Fruit fly (Drosophila melanogaster): ENCODE results near the gene CG8209.

Gene CG8209

DNA sequence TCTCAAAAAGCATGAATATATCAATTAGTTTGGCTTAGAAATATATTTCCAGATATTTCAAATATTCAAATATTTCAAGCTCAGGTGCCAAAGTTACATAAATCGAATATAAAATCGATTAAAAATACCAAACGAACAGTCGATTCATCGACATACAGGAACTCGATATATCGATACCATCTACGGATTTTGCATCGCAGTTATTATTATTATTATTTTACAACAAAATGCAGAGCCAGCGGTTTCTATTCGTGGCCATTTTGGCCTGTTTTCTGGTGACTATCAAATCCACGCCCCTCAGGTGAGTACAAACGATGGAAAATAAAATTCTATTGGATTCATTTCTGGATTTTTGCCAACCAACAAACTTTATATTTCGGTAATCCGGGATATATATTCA, 5.8 kb upstream of the CG8209 start, which contains the start of gene RNaseX25 (continued):
- TF ChIP-seq repo (GFP tag; optimal IDR thresholded peaks at IDR 0.05) (no peak), Scr (GFP tag; IDR thresholded peaks at IDR 0.05; ENCODE audit: partially characterized antibody) (peak; percentile 91), Optix (GFP tag; IDR thresholded peaks at IDR 0.05) (no peak), fd96Cb (tag; optimal IDR thresholded peaks at IDR 0.05) (no peak), gcm (GFP tag; optimal IDR thresholded peaks at IDR 0.05) (no peak), onecut (GFP tag; IDR thresholded peaks at IDR 0.05) (no peak), sc (optimal IDR thresholded peaks at IDR 0.05) (no peak), sc (GFP tag; optimal IDR thresholded peaks at IDR 0.05) (no peak), vnd (GFP tag; IDR thresholded peaks at IDR 0.05; ENCODE audit: partially characterized antibody) (peak; percentile 92), prd (optimal IDR thresholded peaks at IDR 0.05) (no peak), prd (GFP tag; IDR thresholded peaks at IDR 0.05) (no peak), caup (GFP tag; optimal IDR thresholded peaks at IDR 0.05; ENCODE audit: severe bottlenecking) (no peak), CG2889 (GFP tag; IDR thresholded peaks at IDR 0.05) (no peak), HLH4C (GFP tag; IDR thresholded peaks at IDR 0.05; ENCODE audit: partially characterized antibody) (peak; percentile 95), Nf-YC (tag; optimal IDR thresholded peaks at IDR 0.05) (peak; percentile 21), Med (GFP tag) (no peak), CG8924 (tag; optimal IDR thresholded peaks at IDR 0.05) (no peak), CG14860 (GFP tag; IDR thresholded peaks at IDR 0.05; ENCODE audit: partially characterized antibody) (peak; percentile 88), CG16863 (GFP tag; optimal IDR thresholded peaks at IDR 0.05) (no peak), CG2116 (GFP tag; optimal IDR thresholded peaks at IDR 0.05) (peak; percentile 41), zfh2 (GFP tag; optimal IDR thresholded peaks at IDR 0.05) (no peak), CG8089 (GFP tag; optimal IDR thresholded peaks at IDR 0.05) (no peak), tgo (GFP tag; IDR thresholded peaks at IDR 0.05) (no peak), Lhr (GFP tag; optimal IDR thresholded peaks at IDR 0.05) (no peak), Dbx (GFP tag; IDR thresholded peaks at IDR 0.05) (no peak), CG13894 (tag; optimal IDR thresholded peaks at IDR 0.05) (no peak), CG3726 (GFP tag; IDR thresholded peaks at IDR 0.05) (no peak), chn (GFP tag; optimal IDR thresholded peaks at IDR 0.05) (no peak), CG8478 (optimal IDR thresholded peaks at IDR 0.05) (no peak), pita (GFP tag; optimal IDR thresholded peaks at IDR 0.05) (no peak), H2.0 (GFP tag; IDR thresholded peaks at IDR 0.05) (no peak), CTCF (GFP tag; optimal IDR thresholded peaks at IDR 0.05) (no peak), jing (GFP tag; optimal IDR thresholded peaks at IDR 0.05) (no peak), ham (GFP tag; IDR thresholded peaks at IDR 0.05) (no peak), CG5953 (GFP tag; IDR thresholded peaks at IDR 0.05) (no peak), Xbp1 (GFP tag; optimal IDR thresholded peaks at IDR 0.05) (no peak), z (GFP tag; IDR thresholded peaks at IDR 0.05) (no peak), nerfin-1 (tag; optimal IDR thresholded peaks at IDR 0.05) (no peak), CG14965 (GFP tag; optimal IDR thresholded peaks at IDR 0.05; ENCODE audit: borderline replicate concordance) (no peak), CG13624 (GFP tag; optimal IDR thresholded peaks at IDR 0.05) (peak; percentile 35), CHES-1-like (GFP tag; optimal IDR thresholded peaks at IDR 0.05) (no peak), CG6689 (GFP tag; IDR thresholded peaks at IDR 0.05) (no peak), CG34224 (GFP tag; IDR thresholded peaks at IDR 0.05; ENCODE audit: partially characterized antibody) (peak; percentile 97), lilli (GFP tag; optimal IDR thresholded peaks at IDR 0.05) (no peak), CG6765 (GFP tag; optimal IDR thresholded peaks at IDR 0.05) (no peak), scrt (GFP tag; optimal IDR thresholded peaks at IDR 0.05) (no peak), lbe (GFP tag; optimal IDR thresholded peaks at IDR 0.05) (peak; percentile 13), Xrp1 (GFP tag; IDR thresholded peaks at IDR 0.05) (no peak), seq (GFP tag; IDR thresholded peaks at IDR 0.05) (no peak), pnt (GFP tag; optimal IDR thresholded peaks at IDR 0.05) (no peak), CG17829 (tag; optimal IDR thresholded peaks at IDR 0.05) (peak; percentile 15), eve (GFP tag; optimal IDR thresholded peaks at IDR 0.05) (no peak), BtbVII (GFP tag; optimal IDR thresholded peaks at IDR 0.05) (no peak), salm (tag; optimal IDR thresholded peaks at IDR 0.05) (no peak)
